Fruit fly (Drosophila melanogaster) whole organism, adult: Measurements from ENCODE around the gene CG44000.

ENCODE experiments used
- CG11617 ChIP-seq: fragments of 200-800 bp; sonication (Bioruptor generic); optimal IDR thresholded peaks from 2 replicates; lab custom pipeline; 2017; ENCODE audit warnings: mild to moderate bottlenecking, missing biosample characterization, missing genetic modification reagents, missing genetic modification characterization
- CG14711 ChIP-seq: fragments of 200-800 bp; sonication (Bioruptor generic); optimal IDR thresholded peaks from 2 replicates; lab custom pipeline; 2018; ENCODE audit warnings: missing biosample characterization, mild to moderate bottlenecking, missing genetic modification characterization, moderate library complexity
- CG33017 ChIP-seq: fragments of 200-800 bp; sonication (Bioruptor generic); optimal IDR thresholded peaks from 2 replicates; lab custom pipeline; 2018; ENCODE audit warnings: missing biosample characterization, mild to moderate bottlenecking, missing genetic modification characterization, moderate library complexity
- CG7045 ChIP-seq: fragments of 200-800 bp; sonication (Bioruptor generic); optimal IDR thresholded peaks from 2 replicates; lab custom pipeline; 2017; ENCODE audit warnings: missing biosample characterization, mild to moderate bottlenecking, missing genetic modification characterization
- CG7101 ChIP-seq: fragments of 200-800 bp; sonication (Bioruptor generic); optimal IDR thresholded peaks from 2 replicates; lab custom pipeline; 2018; ENCODE audit warnings: missing biosample characterization, mild to moderate bottlenecking, missing genetic modification characterization, moderate library complexity
- Crg-1 ChIP-seq: fragments of 200-800 bp; sonication (Bioruptor generic); optimal IDR thresholded peaks from 2 replicates; lab custom pipeline; 2016; ENCODE audit warnings: missing biosample characterization, missing genetic modification characterization
- bab1 ChIP-seq: fragments of 200-800 bp; sonication (Bioruptor generic); optimal IDR thresholded peaks from 3 replicates; lab custom pipeline; 2019; ENCODE audit warnings: missing biosample characterization, mild to moderate bottlenecking, missing genetic modification characterization, moderate library complexity
- cic ChIP-seq: fragments of 200-800 bp; sonication (Bioruptor generic); optimal IDR thresholded peaks from 2 replicates; lab custom pipeline; 2017; ENCODE audit warnings: missing biosample characterization, mild to moderate bottlenecking, missing genetic modification characterization, moderate library complexity
- cnc ChIP-seq, 2 experiments: fragments of >200 bp; optimal IDR thresholded peaks; 2 replicates each; lab custom pipeline; 2017
- ovo ChIP-seq: fragments of 200-800 bp; sonication (Bioruptor generic); optimal IDR thresholded peaks from 2 replicates; lab custom pipeline; 2016; ENCODE audit warnings: missing biosample characterization, missing genetic modification characterization
- tj ChIP-seq: fragments of 200-800 bp; sonication (Bioruptor generic); optimal IDR thresholded peaks from 3 replicates; lab custom pipeline; 2017; ENCODE audit warnings: missing biosample characterization, mild to moderate bottlenecking, missing genetic modification characterization, moderate library complexity
- toe ChIP-seq: fragments of 200-800 bp; sonication (Bioruptor generic); optimal IDR thresholded peaks from 2 replicates; lab custom pipeline; 2016; ENCODE audit warnings: missing biosample characterization, missing genetic modification characterization

- TF ChIP-seq CG14711 (no peak), cic (GFP tag; lab: Kevin White, UChicago) (no peak), bab1 (GFP tag; lab: Kevin White, UChicago) (no peak), toe (GFP tag; lab: Kevin White, UChicago) (no peak), tj (GFP tag; lab: Kevin White, UChicago) (no peak), Crg-1 (GFP tag; lab: Kevin White, UChicago) (no peak), CG7045 (GFP tag; lab: Kevin White, UChicago) (no peak), ovo (GFP tag; lab: Kevin White, UChicago) (no peak), CG11617 (GFP tag; lab: Kevin White, UChicago) (no peak), CG33017 (no peak), CG7101 (tag; lab: Kevin White, UChicago) (no peak), cnc (optimal IDR thresholded peaks at IDR 0.05; lab: Kevin White, UChicago) (no peak)
These were observed 994 bp upstream of the CG44000 start for dm6 chr2L:5042076-5042475.
